Worm (Caenorhabditis elegans) whole organism, mixed stage, embryonic: Measurements from ENCODE around the gene F59H6.14.
"Not testable (repeated sequence)": the region's sequence is repeated elsewhere in the genome, so short reads cannot be mapped to it uniquely, and the experiment has no call there.

ENCODE experiments used
- M03D4.4 ChIP-seq: sonication (generic microtip); optimal IDR thresholded peaks from 2 replicates; lab custom pipeline; 2017; ENCODE audit warnings: mild to moderate bottlenecking, missing genetic modification characterization, missing compliant biosample characterization
- blmp-1 ChIP-seq: fragments of 150-350 bp; optimal IDR thresholded peaks from 2 replicates; lab custom pipeline; 2014; ENCODE audit warnings: missing biosample characterization, missing genetic modification characterization
- ceh-43 ChIP-seq: fragments of 200-800 bp; sonication (Bioruptor generic); optimal IDR thresholded peaks from 2 replicates; lab custom pipeline; 2018; ENCODE audit warnings: mild to moderate bottlenecking, missing genetic modification characterization, moderate library complexity, missing compliant biosample characterization
- ces-1 ChIP-seq: fragments of 150-350 bp; optimal IDR thresholded peaks from 2 replicates; lab custom pipeline; 2014; ENCODE audit warnings: missing biosample characterization, missing genetic modification reagents, missing genetic modification characterization
- cnd-1 ChIP-seq: fragments of 200-800 bp; sonication (Bioruptor generic); optimal IDR thresholded peaks from 2 replicates; lab custom pipeline; 2018; ENCODE audit warnings: mild to moderate bottlenecking, missing genetic modification characterization, missing compliant biosample characterization
- drap-1 ChIP-seq: fragments of 200-800 bp; sonication (Bioruptor generic); optimal IDR thresholded peaks from 3 replicates; lab custom pipeline; 2018; ENCODE audit warnings: mild to moderate bottlenecking, missing genetic modification characterization, missing compliant biosample characterization
- elt-1 ChIP-seq: sonication (generic microtip); optimal IDR thresholded peaks from 2 replicates; lab custom pipeline; 2017; ENCODE audit warnings: missing genetic modification characterization, mild to moderate bottlenecking, missing compliant biosample characterization, antibody characterized with exemption, moderate library complexity, borderline replicate concordance; ENCODE audit not compliant: insufficient read depth
- elt-3 ChIP-seq: fragments of 150-350 bp; optimal IDR thresholded peaks from 2 replicates; lab custom pipeline; 2014; ENCODE audit warnings: missing biosample characterization, missing genetic modification characterization
- flh-1 ChIP-seq: fragments of 200-800 bp; sonication (Bioruptor generic); optimal IDR thresholded peaks from 2 replicates; lab custom pipeline; 2018; ENCODE audit warnings: mild to moderate bottlenecking, missing genetic modification characterization, moderate library complexity, missing compliant biosample characterization
- ham-2 ChIP-seq: fragments of 200-800 bp; sonication (Bioruptor generic); optimal IDR thresholded peaks from 2 replicates; lab custom pipeline; 2018; ENCODE audit warnings: mild to moderate bottlenecking, missing genetic modification characterization, missing compliant biosample characterization
- hlh-1 ChIP-seq: fragments of 150-350 bp; optimal IDR thresholded peaks from 2 replicates; lab custom pipeline; 2014; ENCODE audit warnings: missing biosample characterization, missing genetic modification reagents, missing genetic modification characterization
- lin-13 ChIP-seq: fragments of 150-350 bp; optimal IDR thresholded peaks from 2 replicates; lab custom pipeline; 2014; ENCODE audit warnings: missing biosample characterization, missing genetic modification characterization
- lin-32 ChIP-seq: fragments of 200-800 bp; sonication (Bioruptor generic); optimal IDR thresholded peaks from 2 replicates; lab custom pipeline; 2018; ENCODE audit warnings: mild to moderate bottlenecking, missing genetic modification characterization, missing compliant biosample characterization
- lsy-2 ChIP-seq: fragments of 150-350 bp; optimal IDR thresholded peaks from 2 replicates; lab custom pipeline; 2014; ENCODE audit warnings: missing biosample characterization, missing genetic modification characterization
- mab-5 ChIP-seq: fragments of 150-350 bp; optimal IDR thresholded peaks from 2 replicates; lab custom pipeline; 2014; ENCODE audit warnings: missing biosample characterization, missing genetic modification characterization
- mep-1 ChIP-seq: fragments of 150-350 bp; optimal IDR thresholded peaks from 2 replicates; lab custom pipeline; 2017; ENCODE audit warnings: missing biosample characterization, missing genetic modification reagents, missing genetic modification characterization, inconsistent platforms
- mls-2 ChIP-seq: sonication (generic microtip); optimal IDR thresholded peaks from 2 replicates; lab custom pipeline; 2016; ENCODE audit warnings: mild to moderate bottlenecking, missing genetic modification characterization, moderate library complexity, missing compliant biosample characterization
- nhr-2 ChIP-seq: fragments of 150-350 bp; optimal IDR thresholded peaks from 2 replicates; lab custom pipeline; 2014; ENCODE audit warnings: missing biosample characterization, missing genetic modification characterization
- nhr-237 ChIP-seq: fragments of 150-350 bp; optimal IDR thresholded peaks from 2 replicates; lab custom pipeline; 2014; ENCODE audit warnings: missing biosample characterization, missing genetic modification characterization
- nhr-28 ChIP-seq: fragments of 150-350 bp; optimal IDR thresholded peaks from 2 replicates; lab custom pipeline; 2014; ENCODE audit warnings: missing biosample characterization, missing genetic modification characterization
- nhr-76 ChIP-seq: sonication (generic microtip); optimal IDR thresholded peaks from 2 replicates; lab custom pipeline; 2017; ENCODE audit warnings: missing biosample characterization, missing genetic modification characterization
- pha-4 ChIP-seq: fragments of 150-350 bp; optimal IDR thresholded peaks from 2 replicates; lab custom pipeline; 2018; ENCODE audit warnings: missing biosample characterization, missing genetic modification reagents, missing genetic modification characterization
- sem-2 ChIP-seq: fragments of 200-800 bp; sonication (Bioruptor generic); optimal IDR thresholded peaks from 2 replicates; lab custom pipeline; 2018; ENCODE audit warnings: mild to moderate bottlenecking, missing genetic modification characterization, missing compliant biosample characterization
- snpc-4 ChIP-seq: fragments of 150-350 bp; optimal IDR thresholded peaks from 2 replicates; lab custom pipeline; 2014; ENCODE audit warnings: missing biosample characterization, missing genetic modification characterization
- tbx-8 ChIP-seq: fragments of 200-800 bp; sonication (Bioruptor generic); optimal IDR thresholded peaks from 2 replicates; lab custom pipeline; 2018; ENCODE audit warnings: mild to moderate bottlenecking, missing genetic modification characterization, moderate library complexity, missing compliant biosample characterization
- unc-39 ChIP-seq: fragments of 150-350 bp; optimal IDR thresholded peaks from 2 replicates; lab custom pipeline; 2014; ENCODE audit warnings: missing biosample characterization, missing genetic modification characterization
- unc-62 ChIP-seq: fragments of 150-350 bp; optimal IDR thresholded peaks from 2 replicates; lab custom pipeline; 2014; ENCODE audit warnings: missing biosample characterization, missing genetic modification reagents, missing genetic modification characterization
- zip-8 ChIP-seq: fragments of 150-350 bp; optimal IDR thresholded peaks from 2 replicates; lab custom pipeline; 2014; ENCODE audit warnings: missing biosample characterization, missing genetic modification characterization
- ztf-11 ChIP-seq: fragments of 150-350 bp; optimal IDR thresholded peaks from 2 replicates; lab custom pipeline; 2014; ENCODE audit warnings: missing biosample characterization, missing genetic modification characterization

The F59H6.14 gene

DNA sequence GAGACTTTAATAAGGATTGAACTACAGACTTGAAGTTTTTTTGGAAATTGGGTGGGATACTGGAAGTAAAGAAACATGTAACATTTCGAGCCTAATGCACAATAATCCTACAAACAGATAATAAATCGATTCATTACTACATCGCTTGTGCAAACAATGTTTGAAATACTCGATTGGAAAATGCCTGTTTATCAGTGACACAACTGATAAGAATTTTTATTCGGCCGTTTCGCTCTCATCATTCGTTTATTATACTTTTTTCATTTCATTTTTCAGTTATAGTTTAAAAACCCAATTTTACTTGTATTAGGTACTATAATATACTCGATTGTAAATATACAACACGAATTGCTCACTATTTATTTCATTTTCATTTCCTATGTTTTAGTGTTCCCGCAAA is 37.6 kb upstream of the F59H6.14 start:
- TF ChIP-seq unc-39 (tag; lab: Kevin White, UChicago), result no peak
- TF ChIP-seq mab-5 (tag; lab: Kevin White, UChicago), result no peak
- TF ChIP-seq zip-8 (tag; lab: Kevin White, UChicago), result no peak
- TF ChIP-seq lsy-2, result no peak
- TF ChIP-seq ceh-43 (GFP tag; lab: Kevin White, UChicago), result no peak
- no peak for TF ChIP-seq hlh-1 (tag; lab: Kevin White, UChicago)
- TF ChIP-seq lin-32 (GFP tag; lab: Kevin White, UChicago), result no peak
- no peak for TF ChIP-seq nhr-28 (tag; lab: Kevin White, UChicago)
- no peak for TF ChIP-seq snpc-4 (tag; lab: Kevin White, UChicago)
- TF ChIP-seq ham-2, result no peak
- TF ChIP-seq tbx-8 (GFP tag; lab: Kevin White, UChicago), result no peak
- no peak for TF ChIP-seq pha-4

DNA sequence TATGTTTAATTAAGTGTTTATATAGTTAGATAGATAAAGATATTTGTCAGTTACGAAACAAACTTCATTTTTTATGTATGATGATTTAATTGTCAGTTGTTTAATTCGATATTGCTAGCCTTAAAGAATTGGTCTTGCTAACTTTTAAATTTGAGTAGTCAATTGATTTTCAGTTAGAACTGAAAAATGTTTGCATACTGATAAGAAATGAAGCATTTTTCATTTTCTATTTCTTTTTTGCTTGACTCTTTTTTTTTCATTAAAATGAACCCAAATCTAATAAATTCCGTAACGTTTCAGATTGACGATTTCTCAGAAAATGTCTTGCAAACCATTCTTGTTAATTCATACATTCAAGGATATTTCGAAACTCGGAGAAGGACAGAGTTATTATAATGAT is 37.1 kb upstream of the F59H6.14 start, which contains the start of gene math-20:
Gene math-20, plus strand, starts transcription at position 301 of the 400 bp plus-strand sequence.
- TF ChIP-seq nhr-28 (tag; lab: Kevin White, UChicago) (no peak), blmp-1 (tag; lab: Kevin White, UChicago) (no peak), unc-62 (GFP tag; lab: Kevin White, UChicago) (no peak), mep-1 (tag; lab: Kevin White, UChicago) (no peak), mab-5 (tag; lab: Kevin White, UChicago) (no peak), nhr-237 (no peak)
- TF ChIP-seq, all 35 proteins: peak for 0

DNA sequence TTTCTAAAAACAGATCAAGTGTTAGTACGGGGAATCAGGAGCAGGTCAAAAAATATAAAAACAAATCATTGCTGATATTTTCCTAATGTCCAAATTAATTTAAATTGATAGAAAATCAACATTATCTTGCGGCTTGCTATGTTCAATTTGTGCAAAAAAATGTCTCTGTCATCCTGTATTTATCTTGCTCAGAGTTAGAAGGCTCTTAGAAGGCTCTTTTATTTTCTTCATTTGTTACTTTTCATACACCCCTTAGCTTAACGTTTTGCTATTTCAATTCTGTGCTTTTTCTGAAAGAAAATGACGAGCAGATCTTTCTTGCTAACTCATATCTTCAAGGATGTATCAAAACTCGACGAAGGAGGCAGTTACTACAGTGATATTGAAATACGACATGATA is 34.8 kb upstream of the F59H6.14 start, which contains the start of gene math-19:
Gene math-19, plus strand, starts transcription at position 301 of the 400 bp plus-strand sequence.
- not testable (repeated sequence) for TF ChIP-seq unc-62 (GFP tag; lab: Kevin White, UChicago); zip-8 (tag; lab: Kevin White, UChicago); nhr-76 (tag; lab: Kevin White, UChicago)

DNA sequence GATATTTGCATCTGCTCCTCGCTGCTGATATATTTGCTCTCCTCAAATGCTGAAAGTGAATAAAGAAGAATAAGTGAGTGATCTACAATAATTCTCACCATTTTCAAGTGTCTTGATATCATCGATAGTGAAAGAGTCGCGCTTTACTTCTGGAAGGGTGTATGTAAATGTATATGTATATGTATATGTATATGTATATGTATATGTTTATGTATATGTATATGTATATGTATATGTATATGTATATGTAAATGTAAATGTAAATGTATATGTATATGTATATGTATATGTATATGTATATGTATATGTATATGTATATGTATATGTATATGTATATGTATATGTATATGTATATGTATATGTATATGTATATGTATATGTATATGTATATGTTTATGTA is 32.7 kb upstream of the F59H6.14 start, which contains the start of gene ceh-84:
Gene ceh-84, minus strand, starts transcription at position 101 of the 400 bp plus-strand sequence.
- not testable (repeated sequence) for TF ChIP-seq zip-8, lin-13, ztf-11 (tag; lab: Kevin White, UChicago)

DNA sequence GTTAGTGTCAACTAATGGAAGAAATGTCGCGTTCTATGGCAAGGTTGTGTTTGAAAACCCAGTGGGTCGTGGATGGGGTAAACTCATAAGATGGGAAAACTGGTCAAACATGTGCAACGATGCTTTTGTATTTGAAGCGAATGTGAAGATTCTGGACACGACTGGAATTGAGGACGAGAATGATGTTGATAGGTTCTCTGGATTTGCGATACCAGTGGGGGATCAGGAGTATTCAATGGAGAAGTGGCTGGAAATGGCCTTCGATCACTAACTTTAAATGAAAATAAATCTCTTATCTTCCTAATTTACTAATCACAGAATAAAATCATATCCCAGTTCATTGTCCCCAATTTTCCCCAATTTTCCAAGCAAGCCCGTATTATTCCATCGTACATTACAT is 22.2 kb upstream of the F59H6.14 start:
- TF ChIP-seq blmp-1 (tag; lab: Kevin White, UChicago) (no peak), mls-2 (tag; lab: Kevin White, UChicago) (no peak), nhr-237 (no peak), elt-3 (tag; lab: Kevin White, UChicago) (no peak)

DNA sequence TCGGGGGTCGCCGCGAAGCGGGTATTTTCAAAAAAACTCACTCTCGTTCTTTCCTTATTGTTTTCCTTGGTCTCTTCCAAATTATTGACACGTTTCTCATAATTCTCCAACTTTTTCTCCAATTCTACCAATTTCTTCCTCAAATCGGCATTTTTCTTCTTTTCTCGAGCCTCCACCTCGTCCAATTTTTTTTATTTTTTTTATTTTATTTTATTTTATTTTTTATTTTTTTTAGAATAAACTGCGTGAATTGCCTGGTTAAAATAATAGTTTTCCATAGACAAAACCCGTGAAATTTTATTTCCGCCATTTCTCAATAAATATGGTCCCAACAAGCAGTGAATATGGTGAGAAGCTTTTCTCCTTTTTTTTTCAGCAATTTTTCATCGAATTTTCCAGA is 20.7 kb upstream of the F59H6.14 start, which contains the start of gene F59H6.15:
Gene F59H6.15, plus strand, starts transcription at position 301 of the 400 bp plus-strand sequence.
- TF ChIP-seq drap-1 (GFP tag; lab: Kevin White, UChicago), result no peak
- TF ChIP-seq ces-1 (GFP tag; lab: Kevin White, UChicago), result no peak
- no peak for TF ChIP-seq nhr-2 (tag; lab: Kevin White, UChicago)
- no peak for TF ChIP-seq lsy-2
- no peak for TF ChIP-seq M03D4.4 (tag; lab: Kevin White, UChicago)
- TF ChIP-seq mls-2 (tag; lab: Kevin White, UChicago), result no peak
- TF ChIP-seq lin-13 (tag; lab: Kevin White, UChicago), result no peak
- no peak for TF ChIP-seq nhr-76 (tag; lab: Kevin White, UChicago)
- TF ChIP-seq ceh-43 (GFP tag; lab: Kevin White, UChicago), result no peak

DNA sequence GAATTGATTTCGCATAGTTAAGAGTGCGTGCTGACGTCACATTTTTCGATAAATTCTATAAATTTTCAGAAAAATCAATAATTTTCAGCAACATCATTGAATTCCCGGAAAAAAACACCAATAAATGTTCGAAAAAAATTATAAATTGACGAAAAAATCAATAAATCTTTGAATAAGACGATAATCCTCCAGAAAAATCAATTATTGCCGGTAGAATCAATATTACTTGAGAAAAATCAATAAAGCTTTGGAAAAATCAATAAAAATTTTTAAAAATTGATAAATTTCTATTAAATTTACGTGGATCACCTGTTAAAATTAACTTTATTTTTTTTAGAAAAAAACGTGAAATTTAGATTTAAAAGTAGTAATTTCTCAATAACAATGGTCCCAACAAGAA is 19.5 kb upstream of the F59H6.14 start:
- no peak for TF ChIP-seq lsy-2
- TF ChIP-seq lin-32 (GFP tag; lab: Kevin White, UChicago), result no peak
- no peak for TF ChIP-seq lin-13 (tag; lab: Kevin White, UChicago)
- no peak for TF ChIP-seq sem-2
- TF ChIP-seq nhr-2 (tag; lab: Kevin White, UChicago), result no peak
- no peak for TF ChIP-seq M03D4.4 (tag; lab: Kevin White, UChicago)
- no peak for TF ChIP-seq nhr-237
- no peak for TF ChIP-seq cnd-1 (tag; lab: Kevin White, UChicago)
- TF ChIP-seq ceh-43 (GFP tag; lab: Kevin White, UChicago), result no peak
- TF ChIP-seq ham-2, result no peak
- TF ChIP-seq elt-1 (tag; lab: Kevin White, UChicago), result no peak
- TF ChIP-seq flh-1 (GFP tag; lab: Kevin White, UChicago), result no peak
- no peak for TF ChIP-seq pha-4
- TF ChIP-seq tbx-8 (GFP tag; lab: Kevin White, UChicago), result no peak
- no peak for TF ChIP-seq zip-8 (tag; lab: Kevin White, UChicago)
- no peak for TF ChIP-seq nhr-28 (tag; lab: Kevin White, UChicago)
